Fruit fly (Drosophila melanogaster): ENCODE results near the gene bigmax.

bigmax gene

dm6 chr3R:27288202-27289135 is at the start of gene bigmax, which contains the start of gene Hmu:
bigmax (minus strand) TSS chr3R:27288526.
Hmu (plus strand) TSS chr3R:27288769.
- TF ChIP-seq Rel (GFP tag; optimal IDR thresholded peaks at IDR 0.05): no peak
- TF ChIP-seq Rel (tag; optimal IDR thresholded peaks at IDR 0.05): peak; percentile 100
- TF ChIP-seq sage (GFP tag; optimal IDR thresholded peaks at IDR 0.05): no peak
- TF ChIP-seq jim (GFP tag; optimal IDR thresholded peaks at IDR 0.05): no peak
- TF ChIP-seq psq (GFP tag; optimal IDR thresholded peaks at IDR 0.05): peak; percentile 63
- no peak for TF ChIP-seq Hr78 (GFP tag; optimal IDR thresholded peaks at IDR 0.05)
- peak; percentile 5 to 89 for TF ChIP-seq foxo (GFP tag; optimal IDR thresholded peaks at IDR 0.05)
- peak; percentile 70 for TF ChIP-seq OdsH (GFP tag; optimal IDR thresholded peaks at IDR 0.05)
- peak; percentile 83 for TF ChIP-seq fru (GFP tag; optimal IDR thresholded peaks at IDR 0.05)
- peak; percentile 75 for TF ChIP-seq Sp1 (GFP tag; optimal IDR thresholded peaks at IDR 0.05)
- TF ChIP-seq Hr83 (GFP tag; optimal IDR thresholded peaks at IDR 0.05; ENCODE audit: poor library complexity, severe bottlenecking): peak; percentile 74
- TF ChIP-seq dmrt93B (GFP tag; optimal IDR thresholded peaks at IDR 0.05): peak; percentile 47
- TF ChIP-seq CG9705 (GFP tag; optimal IDR thresholded peaks at IDR 0.05): peak; percentile 68
- no peak for TF ChIP-seq Myc (optimal IDR thresholded peaks at IDR 0.05)
- TF ChIP-seq N (GFP tag; optimal IDR thresholded peaks at IDR 0.05): no peak
- no peak for TF ChIP-seq brk (GFP tag; optimal IDR thresholded peaks at IDR 0.05)
- peak; percentile 75 for TF ChIP-seq br (GFP tag; optimal IDR thresholded peaks at IDR 0.05)
- peak; percentile 82 for TF ChIP-seq sv (GFP tag; optimal IDR thresholded peaks at IDR 0.05)
- TF ChIP-seq h (GFP tag; optimal IDR thresholded peaks at IDR 0.05): peak; percentile 85
- TF ChIP-seq woc (GFP tag; optimal IDR thresholded peaks at IDR 0.05): peak; percentile 92
- peak; percentile 93 for TF ChIP-seq Jra (GFP tag; optimal IDR thresholded peaks at IDR 0.05)
- TF ChIP-seq dl (GFP tag; optimal IDR thresholded peaks at IDR 0.05; ENCODE audit: insufficient read depth in 1 of 2, partially characterized antibody in 2 of 2): no peak
- no peak for TF ChIP-seq Dfd (GFP tag; optimal IDR thresholded peaks at IDR 0.05)
- TF ChIP-seq HLH106 (tag; optimal IDR thresholded peaks at IDR 0.05): peak; percentile 80
- peak; percentile 82 for TF ChIP-seq dsf (GFP tag; optimal IDR thresholded peaks at IDR 0.05; ENCODE audit: borderline replicate concordance)
- TF ChIP-seq lola (GFP tag; optimal IDR thresholded peaks at IDR 0.05): no peak
- TF ChIP-seq usp (GFP tag; optimal IDR thresholded peaks at IDR 0.05): no peak
- no peak for TF ChIP-seq Vsx2 (GFP tag; optimal IDR thresholded peaks at IDR 0.05; ENCODE audit: partially characterized antibody)
- peak; percentile 71 for TF ChIP-seq CG32264 (GFP tag; optimal IDR thresholded peaks at IDR 0.05)
- peak; percentile 93 for TF ChIP-seq Hnf4 (GFP tag; optimal IDR thresholded peaks at IDR 0.05)
- TF ChIP-seq ey (GFP tag; optimal IDR thresholded peaks at IDR 0.05): peak; percentile 87
- no peak for TF ChIP-seq tai (GFP tag; optimal IDR thresholded peaks at IDR 0.05)
- no peak for TF ChIP-seq Abd-B (GFP tag; optimal IDR thresholded peaks at IDR 0.05)
- TF ChIP-seq pan (optimal IDR thresholded peaks at IDR 0.05): no peak
- peak; percentile 87 for TF ChIP-seq rgr (GFP tag; optimal IDR thresholded peaks at IDR 0.05)
- TF ChIP-seq GATAd (GFP tag; optimal IDR thresholded peaks at IDR 0.05): peak; percentile 75
- TF ChIP-seq CrebA (GFP tag; optimal IDR thresholded peaks at IDR 0.05; ENCODE audit: borderline replicate concordance): no peak
- TF ChIP-seq Mio (GFP tag; optimal IDR thresholded peaks at IDR 0.05): no peak
- TF ChIP-seq Dif (GFP tag; optimal IDR thresholded peaks at IDR 0.05; ENCODE audit: partially characterized antibody): peak; percentile 48

- TF ChIP-seq Dfd (GFP tag; optimal IDR thresholded peaks at IDR 0.05): no peak
- TF ChIP-seq HLH106 (tag; optimal IDR thresholded peaks at IDR 0.05): no peak
- no peak for TF ChIP-seq OdsH (GFP tag; optimal IDR thresholded peaks at IDR 0.05)
- no peak for TF ChIP-seq fru (GFP tag; optimal IDR thresholded peaks at IDR 0.05)
- no peak for TF ChIP-seq CG9705 (GFP tag; optimal IDR thresholded peaks at IDR 0.05)
- TF ChIP-seq Hr78 (GFP tag; optimal IDR thresholded peaks at IDR 0.05): no peak
- TF ChIP-seq tai (GFP tag; optimal IDR thresholded peaks at IDR 0.05): no peak
- TF ChIP-seq usp (GFP tag; optimal IDR thresholded peaks at IDR 0.05): no peak
- TF ChIP-seq ey (GFP tag; optimal IDR thresholded peaks at IDR 0.05): no peak
- no peak for TF ChIP-seq sv (GFP tag; optimal IDR thresholded peaks at IDR 0.05)
- TF ChIP-seq CG32264 (GFP tag; optimal IDR thresholded peaks at IDR 0.05): no peak
- no peak for TF ChIP-seq woc (GFP tag; optimal IDR thresholded peaks at IDR 0.05)
- no peak for TF ChIP-seq dl (GFP tag; optimal IDR thresholded peaks at IDR 0.05; ENCODE audit: insufficient read depth in 1 of 2, partially characterized antibody in 2 of 2)
- TF ChIP-seq lola (GFP tag; optimal IDR thresholded peaks at IDR 0.05): no peak
- TF ChIP-seq Hnf4 (GFP tag; optimal IDR thresholded peaks at IDR 0.05): no peak
- no peak for TF ChIP-seq jim (GFP tag; optimal IDR thresholded peaks at IDR 0.05)
- no peak for TF ChIP-seq GATAd (GFP tag; optimal IDR thresholded peaks at IDR 0.05)
- TF ChIP-seq Rel (GFP tag; optimal IDR thresholded peaks at IDR 0.05): no peak
- no peak for TF ChIP-seq Rel (tag; optimal IDR thresholded peaks at IDR 0.05)
- no peak for TF ChIP-seq Abd-B (GFP tag; optimal IDR thresholded peaks at IDR 0.05)
- TF ChIP-seq h (GFP tag; optimal IDR thresholded peaks at IDR 0.05): no peak
Observed at dm6 chr3R:27330782-27331181, 42.5 kb upstream of the bigmax start, which contains the start of gene CG3330. CG3330 (minus strand) TSS chr3R:27330882.
